Worm (Caenorhabditis elegans) whole organism, L2 larva: ENCODE data around the gene dgk-3.

Source experiments
- C34F6.9 ChIP-seq: fragments of 150-350 bp; optimal IDR thresholded peaks from 2 replicates; lab custom pipeline; 2014; ENCODE audit warnings: missing biosample characterization, missing genetic modification characterization
- F13H6.1 ChIP-seq: sonication (generic microtip); optimal IDR thresholded peaks from 2 replicates; lab custom pipeline; 2016; ENCODE audit warnings: missing genetic modification characterization, missing compliant biosample characterization
- R02D3.7 ChIP-seq: fragments of 150-350 bp; optimal IDR thresholded peaks from 2 replicates; lab custom pipeline; 2014; ENCODE audit warnings: missing biosample characterization, missing genetic modification characterization
- alr-1 ChIP-seq: fragments of 150-350 bp; optimal IDR thresholded peaks from 2 replicates; lab custom pipeline; 2014; ENCODE audit warnings: missing biosample characterization, missing genetic modification characterization
- egl-27 ChIP-seq: sonication (generic microtip); optimal IDR thresholded peaks from 3 replicates; lab custom pipeline; 2017; ENCODE audit warnings: missing biosample characterization, missing genetic modification reagents, missing genetic modification characterization
- lin-13 ChIP-seq: fragments of 150-350 bp; optimal IDR thresholded peaks from 2 replicates; lab custom pipeline; 2014; ENCODE audit warnings: missing biosample characterization, missing genetic modification reagents, missing genetic modification characterization
- lin-39 ChIP-seq: fragments of 150-350 bp; optimal IDR thresholded peaks from 2 replicates; lab custom pipeline; 2014; ENCODE audit warnings: missing biosample characterization, missing genetic modification reagents, missing genetic modification characterization
- nhr-10 ChIP-seq: sonication (generic microtip); optimal IDR thresholded peaks from 2 replicates; lab custom pipeline; 2017; ENCODE audit warnings: missing biosample characterization, missing genetic modification characterization
- nhr-21 ChIP-seq: fragments of 150-350 bp; optimal IDR thresholded peaks from 2 replicates; lab custom pipeline; 2014; ENCODE audit warnings: missing biosample characterization, missing genetic modification characterization
- nhr-237 ChIP-seq: fragments of 150-350 bp; optimal IDR thresholded peaks from 2 replicates; lab custom pipeline; 2014; ENCODE audit warnings: missing biosample characterization, missing genetic modification characterization
- sem-4 ChIP-seq: fragments of 150-350 bp; optimal IDR thresholded peaks from 2 replicates; lab custom pipeline; 2014; ENCODE audit warnings: missing biosample characterization, missing genetic modification reagents, missing genetic modification characterization
- unc-62 ChIP-seq: fragments of 150-350 bp; optimal IDR thresholded peaks from 2 replicates; lab custom pipeline; 2014; ENCODE audit warnings: missing biosample characterization, missing genetic modification reagents, missing genetic modification characterization

ce11 chrIII:9136587-9136986 is 26.3 kb upstream of the dgk-3 start, which contains the start of gene eat-4:
- TF ChIP-seq alr-1 (tag; lab: Kevin White, UChicago) (no peak), nhr-237 (tag; lab: Kevin White, UChicago) (no peak), lin-13 (GFP tag; lab: Kevin White, UChicago) (no peak), lin-39 (tag; lab: Kevin White, UChicago) (no peak), unc-62 (GFP tag; lab: Kevin White, UChicago) (no peak), R02D3.7 (no peak), nhr-10 (tag; lab: Kevin White, UChicago) (no peak), C34F6.9 (tag; lab: Kevin White, UChicago) (no peak), F13H6.1 (tag; lab: Kevin White, UChicago) (no peak), sem-4 (tag; lab: Kevin White, UChicago) (no peak), nhr-21 (tag; lab: Kevin White, UChicago) (no peak), egl-27 (tag; lab: Kevin White, UChicago) (no peak)
